Worm (Caenorhabditis elegans) whole organism, midembryonic: ENCODE results near the gene F47B8.8.

Experiments used
- T22C8.4 ChIP-seq: fragments of 200-800 bp; sonication (Bioruptor generic); IDR thresholded peaks from 2 replicates; pipeline ENCODE4 v1.3.6; 2022; ENCODE audit warnings: missing genetic modification characterization, missing compliant biosample characterization
- cog-1 ChIP-seq: sonication (generic microtip); optimal IDR thresholded peaks from 2 replicates; lab custom pipeline; 2016; ENCODE audit warnings: missing genetic modification characterization, missing compliant biosample characterization
- flt-1 ChIP-seq: fragments of 200-800 bp; sonication (Bioruptor generic); IDR thresholded peaks from 2 replicates; pipeline ENCODE4 v1.3.6; 2022; ENCODE audit warnings: missing genetic modification characterization, missing compliant biosample characterization
- klf-2 ChIP-seq: fragments of 200-800 bp; sonication (Bioruptor generic); conservative IDR thresholded peaks from 2 replicates; pipeline ENCODE4 v1.3.6; 2022; ENCODE audit warnings: missing genetic modification reagents, missing genetic modification characterization, missing compliant biosample characterization
- med-1 ChIP-seq: sonication (generic microtip); optimal IDR thresholded peaks from 2 replicates; lab custom pipeline; 2017; ENCODE audit warnings: missing genetic modification characterization, mild to moderate bottlenecking, missing compliant biosample characterization, antibody characterized with exemption, missing genetic modification reagents; ENCODE audit not compliant: insufficient read depth
- ref-1 ChIP-seq: fragments of 200-800 bp; sonication (Bioruptor generic); conservative IDR thresholded peaks from 2 replicates; pipeline ENCODE4 v1.3.6; 2022; ENCODE audit warnings: missing genetic modification reagents, missing genetic modification characterization, missing compliant biosample characterization
- tab-1 ChIP-seq: fragments of 200-800 bp; sonication (Bioruptor generic); IDR thresholded peaks from 2 replicates; pipeline ENCODE4 v1.3.6; 2022; ENCODE audit warnings: missing genetic modification characterization, missing compliant biosample characterization
- ztf-23 ChIP-seq: fragments of 200-800 bp; sonication (Bioruptor generic); IDR thresholded peaks from 2 replicates; pipeline ENCODE4 v1.3.6; 2022; ENCODE audit warnings: missing genetic modification reagents, missing genetic modification characterization, missing compliant biosample characterization
- ztf-29 ChIP-seq: fragments of 200-800 bp; sonication (Bioruptor generic); IDR thresholded peaks from 2 replicates; pipeline ENCODE4 v1.3.6; 2022; ENCODE audit warnings: missing genetic modification reagents, missing genetic modification characterization, missing compliant biosample characterization

DNA sequence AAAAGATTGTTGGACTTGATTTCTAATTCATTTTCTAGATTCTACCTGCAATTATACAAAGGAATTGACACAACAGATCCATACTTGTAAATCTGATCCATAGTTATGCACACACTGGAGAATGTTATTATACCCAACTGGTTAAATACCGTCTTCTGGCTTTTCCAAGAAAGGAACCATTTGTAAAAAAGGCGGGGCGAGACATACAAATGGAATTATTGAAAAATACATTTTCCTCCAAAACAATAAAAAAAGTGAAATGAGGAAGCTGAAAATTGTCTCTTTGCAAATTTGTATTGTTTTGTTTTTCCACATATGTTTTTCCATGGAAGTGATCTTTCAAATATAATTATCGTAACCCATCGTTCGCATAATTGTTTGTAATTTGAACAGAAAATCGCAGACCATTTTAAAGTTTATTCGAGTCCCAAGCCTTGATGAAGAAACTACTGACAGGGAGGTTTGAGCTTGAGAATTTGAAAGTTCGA, 49.3 kb upstream of the F47B8.8 start, which contains the start of the genes srt-74 and F40G12.9:
- no peak for TF ChIP-seq flt-1
- no peak for TF ChIP-seq T22C8.4 (GFP tag; lab: Robert Waterston, UW)
- TF ChIP-seq tab-1: no peak
- TF ChIP-seq ztf-29 (GFP tag; lab: Robert Waterston, UW): no peak
- no peak for TF ChIP-seq ref-1
- TF ChIP-seq klf-2 (GFP tag; lab: Robert Waterston, UW): no peak
- TF ChIP-seq ztf-23: no peak
- TF ChIP-seq med-1 (GFP tag; lab: Kevin White, UChicago): no peak
- no peak for TF ChIP-seq cog-1
